Worm (Caenorhabditis elegans) whole organism, young adult: ENCODE results near the gene sli-1.

Experiments used
- C17E4.6 ChIP-seq: fragments of 200-800 bp; sonication (Bioruptor generic); IDR thresholded peaks from 2 replicates; pipeline ENCODE4 v1.3.6; 2022; ENCODE audit warnings: missing genetic modification reagents, missing genetic modification characterization, missing compliant biosample characterization
- F22D6.2 ChIP-seq: sonication (generic microtip); optimal IDR thresholded peaks from 2 replicates; lab custom pipeline; 2016; ENCODE audit warnings: mild to moderate bottlenecking, missing genetic modification characterization, missing compliant biosample characterization
- T26A5.8 ChIP-seq: sonication (generic microtip); optimal IDR thresholded peaks from 2 replicates; lab custom pipeline; 2016; ENCODE audit warnings: missing genetic modification characterization, missing compliant biosample characterization
- Y53G8AR.9 ChIP-seq: fragments of 200-800 bp; sonication (Bioruptor generic); conservative IDR thresholded peaks from 2 replicates; pipeline ENCODE4 v1.3.6; 2022; ENCODE audit warnings: missing genetic modification reagents, missing genetic modification characterization, missing compliant biosample characterization
- Y67H2A.10 ChIP-seq: fragments of 200-800 bp; sonication (Bioruptor generic); conservative IDR thresholded peaks from 2 replicates; pipeline ENCODE4 v1.3.6; 2022; ENCODE audit warnings: missing genetic modification reagents, missing genetic modification characterization, missing compliant biosample characterization
- akir-1 ChIP-seq: fragments of 200-800 bp; sonication (Bioruptor generic); optimal IDR thresholded peaks from 2 replicates; lab custom pipeline; 2018; ENCODE audit warnings: mild to moderate bottlenecking, missing genetic modification characterization, moderate library complexity, missing compliant biosample characterization
- attf-3 ChIP-seq: fragments of 200-800 bp; sonication (Bioruptor generic); conservative IDR thresholded peaks from 2 replicates; pipeline ENCODE4 v1.3.6; 2022; ENCODE audit warnings: missing genetic modification reagents, missing genetic modification characterization, missing compliant biosample characterization
- attf-5 ChIP-seq: fragments of 200-800 bp; sonication (Bioruptor generic); optimal IDR thresholded peaks from 2 replicates; lab custom pipeline; 2018; ENCODE audit warnings: mild to moderate bottlenecking, missing genetic modification characterization, missing compliant biosample characterization
- bed-1 ChIP-seq: fragments of 200-800 bp; sonication (Bioruptor generic); IDR thresholded peaks from 2 replicates; pipeline ENCODE4 v1.3.6; 2022; ENCODE audit warnings: missing genetic modification reagents, missing genetic modification characterization, missing compliant biosample characterization
- cebp-1 ChIP-seq, 2 experiments: fragments of 200-800 bp in 1 of 2; sonication (Bioruptor generic) in 1 of 2; sonication (generic microtip) in 1 of 2; IDR thresholded peaks in 1 of 2; optimal IDR thresholded peaks in 1 of 2; 2 replicates each; pipeline versions ENCODE4 v1.3.6 to Lab custom; 2017 to 2022; ENCODE audit warnings: missing compliant biosample characterization in 2 of 2, missing genetic modification characterization in 2 of 2, mild to moderate bottlenecking in 1 of 2, missing genetic modification reagents in 1 of 2, moderate library complexity in 1 of 2
- ceh-27 ChIP-seq: fragments of 200-800 bp; sonication (Bioruptor generic); optimal IDR thresholded peaks from 2 replicates; lab custom pipeline; 2018; ENCODE audit warnings: mild to moderate bottlenecking, missing genetic modification characterization, moderate library complexity, missing compliant biosample characterization
- ceh-40 ChIP-seq: fragments of 200-800 bp; sonication (Bioruptor generic); IDR thresholded peaks from 2 replicates; pipeline ENCODE4 v1.3.6; 2022; ENCODE audit warnings: missing genetic modification characterization, missing compliant biosample characterization
- ceh-58 ChIP-seq: fragments of 200-800 bp; sonication (Bioruptor generic); IDR thresholded peaks from 2 replicates; pipeline ENCODE4 v1.3.6; 2022; ENCODE audit warnings: missing genetic modification characterization, missing compliant biosample characterization
- ceh-79 ChIP-seq: sonication (generic microtip); optimal IDR thresholded peaks from 2 replicates; lab custom pipeline; 2017; ENCODE audit warnings: mild to moderate bottlenecking, missing genetic modification characterization, missing compliant biosample characterization
- die-1 ChIP-seq: sonication (generic microtip); optimal IDR thresholded peaks from 2 replicates; lab custom pipeline; 2016; ENCODE audit warnings: missing genotype, mild to moderate bottlenecking, missing genetic modification characterization, missing compliant biosample characterization
- dox-1 ChIP-seq: fragments of 200-800 bp; sonication (Bioruptor generic); IDR thresholded peaks from 2 replicates; pipeline ENCODE4 v1.3.6; 2022; ENCODE audit warnings: missing genetic modification reagents, missing genetic modification characterization, missing compliant biosample characterization
- egrh-3 ChIP-seq: fragments of 200-800 bp; sonication (Bioruptor generic); IDR thresholded peaks from 2 replicates; pipeline ENCODE4 v1.3.6; 2022; ENCODE audit warnings: missing genetic modification reagents, missing genetic modification characterization, missing compliant biosample characterization
- ekl-4 ChIP-seq: fragments of 200-800 bp; sonication (Bioruptor generic); IDR thresholded peaks from 2 replicates; pipeline ENCODE4 v1.3.6; 2022; ENCODE audit warnings: missing genetic modification reagents, missing genetic modification characterization, missing compliant biosample characterization
- hlh-12 ChIP-seq: sonication (generic microtip); optimal IDR thresholded peaks from 2 replicates; lab custom pipeline; 2016; ENCODE audit warnings: missing genetic modification characterization, missing compliant biosample characterization
- hmg-1.2 ChIP-seq: fragments of 200-800 bp; sonication (Bioruptor generic); IDR thresholded peaks from 2 replicates; pipeline ENCODE4 v1.3.6; 2022; ENCODE audit warnings: missing genetic modification reagents, missing genetic modification characterization, missing compliant biosample characterization
- let-607 ChIP-seq, 2 experiments: fragments of 200-800 bp in 1 of 2; sonication (Bioruptor generic) in 1 of 2; sonication (generic microtip) in 1 of 2; optimal IDR thresholded peaks; 2 replicates each; lab custom pipeline; 2016 to 2018; ENCODE audit warnings: mild to moderate bottlenecking in 2 of 2, missing compliant biosample characterization in 2 of 2, missing genetic modification characterization in 2 of 2, moderate library complexity in 2 of 2, missing genotype in 1 of 2
- lin-26 ChIP-seq: fragments of 200-800 bp; sonication (Bioruptor generic); IDR thresholded peaks from 2 replicates; pipeline ENCODE4 v1.3.6; 2022; ENCODE audit warnings: missing genetic modification reagents, missing genetic modification characterization, missing compliant biosample characterization
- madf-10 ChIP-seq: sonication (generic microtip); optimal IDR thresholded peaks from 2 replicates; lab custom pipeline; 2016; ENCODE audit warnings: mild to moderate bottlenecking, missing genetic modification characterization, missing compliant biosample characterization
- madf-6 ChIP-seq: fragments of 200-800 bp; sonication (Bioruptor generic); IDR thresholded peaks from 2 replicates; pipeline ENCODE4 v1.3.6; 2022; ENCODE audit warnings: missing genetic modification reagents, missing genetic modification characterization, missing compliant biosample characterization
- mcd-1 ChIP-seq: fragments of 200-800 bp; sonication (Bioruptor generic); IDR thresholded peaks from 2 replicates; pipeline ENCODE4 v1.3.6; 2022; ENCODE audit warnings: missing genetic modification reagents, missing genetic modification characterization, missing compliant biosample characterization
- mxl-1 ChIP-seq: sonication (generic microtip); optimal IDR thresholded peaks from 2 replicates; lab custom pipeline; 2016; ENCODE audit warnings: missing genetic modification characterization, missing compliant biosample characterization
- nfya-2 ChIP-seq: fragments of 200-800 bp; sonication (Bioruptor generic); IDR thresholded peaks from 2 replicates; pipeline ENCODE4 v1.3.6; 2022; ENCODE audit warnings: missing genetic modification reagents, missing genetic modification characterization, missing compliant biosample characterization
- pbrm-1 ChIP-seq: fragments of 200-800 bp; sonication (Bioruptor generic); IDR thresholded peaks from 2 replicates; pipeline ENCODE4 v1.3.6; 2022; ENCODE audit warnings: missing genetic modification reagents, missing genetic modification characterization, missing compliant biosample characterization
- snpc-1.1 ChIP-seq: sonication (generic microtip); optimal IDR thresholded peaks from 2 replicates; lab custom pipeline; 2017; ENCODE audit warnings: missing genetic modification characterization, mild to moderate bottlenecking, missing compliant biosample characterization, antibody characterized with exemption, moderate library complexity, missing genotype, missing genetic modification reagents; ENCODE audit not compliant: insufficient read depth
- snpc-4 ChIP-seq, 5 experiments: fragments of 150-350 bp in 1 of 5; sonication (generic microtip) in 4 of 5; optimal IDR thresholded peaks; 2 replicates each; lab custom pipeline; 2014 to 2018; ENCODE audit warnings: missing genetic modification characterization in 5 of 5, missing biosample characterization in 3 of 5, antibody characterized with exemption in 2 of 5, mild to moderate bottlenecking in 2 of 5, missing compliant biosample characterization in 2 of 5, missing genotype in 2 of 5, moderate library complexity in 2 of 5, missing genetic modification reagents in 1 of 5
- sptf-2 ChIP-seq: fragments of 200-800 bp; sonication (Bioruptor generic); optimal IDR thresholded peaks from 2 replicates; lab custom pipeline; 2018; ENCODE audit warnings: mild to moderate bottlenecking, missing genetic modification characterization, missing compliant biosample characterization
- tlf-1 ChIP-seq: fragments of 200-800 bp; sonication (Bioruptor generic); optimal IDR thresholded peaks from 2 replicates; lab custom pipeline; 2018; ENCODE audit warnings: mild to moderate bottlenecking, missing genetic modification characterization, missing compliant biosample characterization
- zfh-2 ChIP-seq: fragments of 200-800 bp; sonication (Bioruptor generic); conservative IDR thresholded peaks from 2 replicates; pipeline ENCODE4 v1.3.6; 2022; ENCODE audit warnings: missing genetic modification reagents, missing genetic modification characterization, missing compliant biosample characterization

sli-1 gene

DNA sequence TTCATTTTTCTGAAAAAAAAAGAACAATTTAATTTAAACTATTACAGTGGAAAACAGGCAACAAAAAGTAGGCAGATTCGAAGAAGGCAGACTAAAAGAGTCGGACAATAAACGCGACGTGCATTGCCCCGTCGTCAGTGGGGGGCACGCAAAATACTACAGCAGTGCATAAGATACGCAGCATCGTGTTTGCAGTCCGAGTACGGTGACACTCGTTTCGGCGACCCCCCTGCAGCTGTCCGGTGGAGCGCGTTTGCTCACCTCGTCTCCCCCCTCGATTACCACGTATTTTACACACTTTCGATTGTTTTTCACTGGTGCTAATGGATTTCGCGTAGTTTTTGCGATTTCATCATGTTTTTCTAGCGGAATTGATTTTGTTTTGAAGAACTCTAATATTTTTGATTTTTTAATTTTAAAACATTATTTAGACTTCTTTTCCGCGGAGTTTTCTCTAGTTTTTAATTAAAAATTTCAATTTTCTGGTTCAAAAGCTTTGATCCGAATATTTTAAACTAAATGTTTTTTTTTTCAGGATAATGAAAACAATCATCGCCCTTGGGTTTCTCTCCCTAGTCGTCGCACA, 42.4 kb upstream of the sli-1 start, which contains the start of the genes trap-2 and ile-2 (continued):
- TF ChIP-seq snpc-4 (GFP tag; optimal IDR thresholded peaks at IDR 0.05; lab: Kevin White, UChicago) = no peak
- peak; percentile 63 to 83 (median 80) for TF ChIP-seq snpc-4 (tag; optimal IDR thresholded peaks at IDR 0.05; lab: Kevin White, UChicago)
- TF ChIP-seq akir-1 (GFP tag; lab: Kevin White, UChicago) = no peak
- TF ChIP-seq Y53G8AR.9 (GFP tag; lab: Robert Waterston, UW) = peak; percentile 90
- TF ChIP-seq snpc-1.1 (tag; lab: Kevin White, UChicago) = no peak

- TF ChIP-seq ceh-58 (0 out of 2 replicates have a peak, but pooled peaks have one; percentile 32), die-1 (no peak), dox-1 (no peak)
These were observed 37.7 kb upstream of the sli-1 start, which contains the start of gene dyf-11 for ce11 chrX:763452-763851. TSS of gene dyf-11 (plus strand) at chrX:763752.

ce11 chrX:760579-760978, 34.8 kb upstream of the sli-1 start:
- TF ChIP-seq mcd-1 (GFP tag; lab: Robert Waterston, UW) (peak; percentile 40), cebp-1 (GFP tag; IDR thresholded peaks at IDR 0.05; lab: Robert Waterston, UW) (no peak), cebp-1 (tag; optimal IDR thresholded peaks at IDR 0.05; lab: Kevin White, UChicago) (peak; percentile 62), attf-5 (peak; percentile 8), hmg-1.2 (GFP tag; lab: Robert Waterston, UW) (peak; percentile 9; the same call in 1 of the 2 replicates), akir-1 (GFP tag; lab: Kevin White, UChicago) (no peak), hlh-12 (tag; lab: Kevin White, UChicago) (no peak), zfh-2 (GFP tag; lab: Robert Waterston, UW) (peak; percentile 90), nfya-2 (GFP tag; lab: Robert Waterston, UW) (no peak), egrh-3 (GFP tag; lab: Robert Waterston, UW) (peak; percentile 26; the same call in 1 of the 2 replicates), pbrm-1 (GFP tag; lab: Robert Waterston, UW) (no peak), Y53G8AR.9 (GFP tag; lab: Robert Waterston, UW) (no peak), madf-6 (GFP tag; lab: Robert Waterston, UW) (no peak), ceh-27 (GFP tag; lab: Kevin White, UChicago) (peak; percentile 30), let-607 (tag; optimal IDR thresholded peaks at IDR 0.05; lab: Kevin White, UChicago) (peak in 1 of 2 experiments; percentile 4)

ce11 chrX:759634-760033, 33.9 kb upstream of the sli-1 start, which contains the start of gene aex-3:
TSS of gene aex-3 (minus strand) at chrX:759734.
- no peak for TF ChIP-seq attf-3 (GFP tag; lab: Robert Waterston, UW)
- no peak for TF ChIP-seq T26A5.8 (tag; lab: Kevin White, UChicago)
- TF ChIP-seq madf-10 (tag; lab: Kevin White, UChicago) = no peak
- TF ChIP-seq let-607 (tag; optimal IDR thresholded peaks at IDR 0.05; lab: Kevin White, UChicago) = no peak
- TF ChIP-seq ceh-40 (GFP tag; lab: Robert Waterston, UW) = no peak
- TF ChIP-seq Y67H2A.10 = no peak
- TF ChIP-seq bed-1 (GFP tag; lab: Robert Waterston, UW) = no peak
- no peak for TF ChIP-seq ceh-58
- TF ChIP-seq sptf-2 (GFP tag; lab: Kevin White, UChicago) = no peak
- TF ChIP-seq F22D6.2 (tag; lab: Kevin White, UChicago) = no peak
- no peak for TF ChIP-seq C17E4.6 (GFP tag; lab: Robert Waterston, UW)
- no peak for TF ChIP-seq tlf-1 (GFP tag; lab: Kevin White, UChicago)
- no peak for TF ChIP-seq ekl-4 (GFP tag; lab: Robert Waterston, UW)
- TF ChIP-seq ceh-79 (tag; lab: Kevin White, UChicago) = no peak
- TF ChIP-seq mxl-1 (tag; lab: Kevin White, UChicago) = no peak
- no peak for TF ChIP-seq lin-26 (GFP tag; lab: Robert Waterston, UW)
